Fruit fly (Drosophila melanogaster) whole organism, embryonic: ENCODE measurements around the gene Cyp4g15.
A peak's percentile ranks its signal among the peaks of the same experiment; 100 is the strongest.

Source experiments
- Awh ChIP-seq: fragments of 200-800 bp; sonication (Bioruptor generic); IDR thresholded peaks from 2 replicates; pipeline ENCODE4, ENCODE4 v1.3.6; 2022; ENCODE audit warnings: missing biosample characterization, missing genetic modification characterization
- B-H2 ChIP-seq: fragments of 200-800 bp; sonication (Bioruptor generic); optimal IDR thresholded peaks from 2 replicates; lab custom pipeline; 2018; ENCODE audit warnings: missing biosample characterization, mild to moderate bottlenecking, missing genetic modification characterization
- BEAF-32 ChIP-seq: fragments of 200-800 bp; sonication (Bioruptor generic); optimal IDR thresholded peaks from 3 replicates; lab custom pipeline; 2017; ENCODE audit warnings: missing biosample characterization, missing genetic modification characterization, mild to moderate bottlenecking, moderate library complexity, missing genetic modification reagents
- Bgb ChIP-seq: fragments of 200-800 bp; sonication (Bioruptor generic); IDR thresholded peaks from 2 replicates; pipeline ENCODE4 v1.3.6; 2022; ENCODE audit warnings: missing biosample characterization, missing genetic modification characterization; ENCODE audit not compliant: partially characterized antibody
- CG1024 ChIP-seq: fragments of 200-800 bp; sonication (Bioruptor generic); IDR thresholded peaks from 2 replicates; pipeline ENCODE4 v1.3.6; 2022; ENCODE audit warnings: missing biosample characterization, missing genetic modification characterization
- CG10979 ChIP-seq: fragments of 200-800 bp; sonication (Bioruptor generic); optimal IDR thresholded peaks from 2 replicates; lab custom pipeline; 2018; ENCODE audit warnings: missing biosample characterization, mild to moderate bottlenecking, missing genetic modification characterization, moderate library complexity
- CG11456 ChIP-seq: fragments of 200-800 bp; sonication (Bioruptor generic); IDR thresholded peaks from 3 replicates; pipeline ENCODE4 v1.3.6; 2022; ENCODE audit warnings: missing biosample characterization, missing genetic modification characterization
- CG11723 ChIP-seq: fragments of 200-800 bp; sonication (Bioruptor generic); optimal IDR thresholded peaks from 2 replicates; lab custom pipeline; 2017; ENCODE audit warnings: missing biosample characterization, mild to moderate bottlenecking, missing genetic modification characterization
- CG12744 ChIP-seq: fragments of 200-800 bp; sonication (Bioruptor generic); optimal IDR thresholded peaks from 2 replicates; lab custom pipeline; 2016; ENCODE audit warnings: missing biosample characterization, missing genetic modification characterization
- CG12769 ChIP-seq: fragments of 200-800 bp; sonication (Bioruptor generic); optimal IDR thresholded peaks from 2 replicates; lab custom pipeline; 2019; ENCODE audit warnings: missing biosample characterization, mild to moderate bottlenecking, missing genetic modification characterization, moderate library complexity
- CG15011 ChIP-seq: fragments of 200-800 bp; sonication (Bioruptor generic); optimal IDR thresholded peaks from 3 replicates; lab custom pipeline; 2018; ENCODE audit warnings: missing biosample characterization, mild to moderate bottlenecking, missing genetic modification characterization
- CG17186 ChIP-seq: fragments of 200-800 bp; sonication (Bioruptor generic); optimal IDR thresholded peaks from 3 replicates; lab custom pipeline; 2017; ENCODE audit warnings: missing biosample characterization, missing genetic modification reagents, missing genetic modification characterization
- CG17328 ChIP-seq: fragments of 200-800 bp; sonication (Bioruptor generic); IDR thresholded peaks from 2 replicates; pipeline ENCODE4 v1.3.6; 2022; ENCODE audit warnings: missing biosample characterization, missing genetic modification characterization
- CG2202 ChIP-seq: fragments of 200-800 bp; sonication (Bioruptor generic); optimal IDR thresholded peaks from 2 replicates; lab custom pipeline; 2018; ENCODE audit warnings: missing biosample characterization, mild to moderate bottlenecking, missing genetic modification characterization
- CG32767 ChIP-seq: fragments of 200-800 bp; sonication (Bioruptor generic); IDR thresholded peaks from 2 replicates; pipeline ENCODE4 v1.3.6; 2022; ENCODE audit warnings: missing biosample characterization, missing genetic modification characterization
- CG34224 ChIP-seq: fragments of 200-800 bp; sonication (Bioruptor generic); IDR thresholded peaks from 3 replicates; pipeline ENCODE4 v1.3.6; 2022; ENCODE audit warnings: missing biosample characterization, missing genetic modification characterization; ENCODE audit not compliant: partially characterized antibody
- CG5180 ChIP-seq: fragments of 200-800 bp; sonication (Bioruptor generic); optimal IDR thresholded peaks from 3 replicates; lab custom pipeline; 2017; ENCODE audit warnings: missing biosample characterization, missing genetic modification characterization, mild to moderate bottlenecking, moderate library complexity, missing genetic modification reagents
- CG6654 ChIP-seq: fragments of 200-800 bp; sonication (Bioruptor generic); optimal IDR thresholded peaks from 2 replicates; lab custom pipeline; 2017; ENCODE audit warnings: missing biosample characterization, mild to moderate bottlenecking, missing genetic modification characterization
- CG9797 ChIP-seq: fragments of 200-800 bp; sonication (Bioruptor generic); optimal IDR thresholded peaks from 3 replicates; lab custom pipeline; 2018; ENCODE audit warnings: missing biosample characterization, mild to moderate bottlenecking, missing genetic modification characterization
- CG9817 ChIP-seq: fragments of 200-800 bp; sonication (Bioruptor generic); optimal IDR thresholded peaks from 2 replicates; lab custom pipeline; 2018; ENCODE audit warnings: missing biosample characterization, mild to moderate bottlenecking, missing genetic modification characterization, moderate library complexity
- Dip2 ChIP-seq: fragments of 200-800 bp; sonication (Bioruptor generic); IDR thresholded peaks from 2 replicates; pipeline ENCODE4 v1.3.6; 2022; ENCODE audit warnings: missing biosample characterization, missing genetic modification characterization
- E2f1 ChIP-seq: fragments of 200-800 bp; sonication (Bioruptor generic); IDR thresholded peaks from 2 replicates; pipeline ENCODE4 v1.3.6; 2022; ENCODE audit warnings: missing biosample characterization, missing genetic modification characterization
- Ets97D ChIP-seq: fragments of 200-800 bp; sonication (Bioruptor generic); optimal IDR thresholded peaks from 3 replicates; lab custom pipeline; 2016; ENCODE audit warnings: missing biosample characterization, missing genetic modification characterization
- HLH4C ChIP-seq: fragments of 200-800 bp; sonication (Bioruptor generic); IDR thresholded peaks from 3 replicates; pipeline ENCODE4 v1.3.6; 2022; ENCODE audit warnings: missing biosample characterization, missing genetic modification characterization; ENCODE audit not compliant: partially characterized antibody
- HLHmδ ChIP-seq: fragments of 200-800 bp; sonication (Bioruptor generic); optimal IDR thresholded peaks from 2 replicates; lab custom pipeline; 2018; ENCODE audit warnings: missing biosample characterization, mild to moderate bottlenecking, missing genetic modification characterization, moderate library complexity
- Hmx ChIP-seq: fragments of 200-800 bp; sonication (Bioruptor generic); optimal IDR thresholded peaks from 2 replicates; lab custom pipeline; 2016; ENCODE audit warnings: missing biosample characterization, missing genetic modification characterization
- Hr3 ChIP-seq: fragments of 200-800 bp; sonication (Bioruptor generic); optimal IDR thresholded peaks from 3 replicates; lab custom pipeline; 2016; ENCODE audit warnings: missing biosample characterization, missing genetic modification characterization
- Hr78 ChIP-seq, 2 experiments: fragments of 200-800 bp in 1 of 2; fragments of >200 bp in 1 of 2; sonication (Bioruptor generic) in 1 of 2; optimal IDR thresholded peaks; 2 replicates each; lab custom pipeline; 2017 to 2019; ENCODE audit warnings: missing biosample characterization in 2 of 2, missing genetic modification characterization in 2 of 2, mild to moderate bottlenecking in 1 of 2, moderate library complexity in 1 of 2
- MBD-R2 ChIP-seq: fragments of 200-800 bp; sonication (Bioruptor generic); IDR thresholded peaks from 2 replicates; pipeline ENCODE4 v1.3.6; 2022; ENCODE audit warnings: missing biosample characterization, missing genetic modification characterization
- Sin3A ChIP-seq: fragments of >200 bp; optimal IDR thresholded peaks from 2 replicates; lab custom pipeline; 2018
- Spps ChIP-seq: fragments of 200-800 bp; sonication (Bioruptor generic); optimal IDR thresholded peaks from 2 replicates; lab custom pipeline; 2018; ENCODE audit warnings: missing biosample characterization, mild to moderate bottlenecking, missing genetic modification characterization
- TFAM ChIP-seq: fragments of 200-800 bp; sonication (Bioruptor generic); optimal IDR thresholded peaks from 2 replicates; lab custom pipeline; 2017; ENCODE audit warnings: missing biosample characterization, missing genetic modification characterization, inconsistent platforms
- YL-1 ChIP-seq: fragments of 200-800 bp; sonication (Bioruptor generic); optimal IDR thresholded peaks from 3 replicates; lab custom pipeline; 2017; ENCODE audit warnings: missing biosample characterization, mild to moderate bottlenecking, missing genetic modification characterization
- da ChIP-seq: fragments of 200-800 bp; sonication (Bioruptor generic); optimal IDR thresholded peaks from 2 replicates; lab custom pipeline; 2016; ENCODE audit warnings: missing biosample characterization, missing genetic modification characterization
- esg ChIP-seq: fragments of 200-800 bp; sonication (Bioruptor generic); conservative IDR thresholded peaks from 2 replicates; pipeline ENCODE4 v1.3.6; 2022; ENCODE audit warnings: missing biosample characterization, missing genetic modification characterization
- eve ChIP-seq, 2 experiments: fragments of >200 bp; optimal IDR thresholded peaks; 2 replicates each; lab custom pipeline; 2017; ENCODE audit warnings: missing biosample characterization in 2 of 2, missing genetic modification characterization in 2 of 2
- fd96Cb ChIP-seq: fragments of 200-800 bp; sonication (Bioruptor generic); optimal IDR thresholded peaks from 2 replicates; lab custom pipeline; 2018; ENCODE audit warnings: missing biosample characterization, mild to moderate bottlenecking, missing genetic modification characterization, moderate library complexity
- ham ChIP-seq: fragments of 200-800 bp; sonication (Bioruptor generic); IDR thresholded peaks from 2 replicates; pipeline ENCODE4 v1.3.6; 2022; ENCODE audit warnings: missing biosample characterization, missing genetic modification characterization
- kah ChIP-seq: fragments of 200-800 bp; sonication (Bioruptor generic); optimal IDR thresholded peaks from 2 replicates; lab custom pipeline; 2018; ENCODE audit warnings: missing biosample characterization, mild to moderate bottlenecking, missing genetic modification characterization
- nmo ChIP-seq: fragments of 200-800 bp; sonication (Bioruptor generic); optimal IDR thresholded peaks from 2 replicates; lab custom pipeline; 2018; ENCODE audit warnings: missing biosample characterization, mild to moderate bottlenecking, missing genetic modification characterization, moderate library complexity
- p53 ChIP-seq: fragments of 200-800 bp; sonication (Bioruptor generic); optimal IDR thresholded peaks from 2 replicates; lab custom pipeline; 2016; ENCODE audit warnings: missing biosample characterization, missing genetic modification characterization
- row ChIP-seq: fragments of 200-800 bp; sonication (Bioruptor generic); IDR thresholded peaks from 3 replicates; pipeline ENCODE4 v1.3.6; 2022; ENCODE audit warnings: missing biosample characterization, missing genetic modification characterization
- sens-2 ChIP-seq: fragments of 200-800 bp; sonication (Bioruptor generic); IDR thresholded peaks from 2 replicates; pipeline ENCODE4 v1.3.6; 2022; ENCODE audit warnings: missing biosample characterization, missing genetic modification characterization
- slbo ChIP-seq: fragments of 200-800 bp; sonication (Bioruptor generic); IDR thresholded peaks from 2 replicates; pipeline ENCODE4 v1.3.6; 2022; ENCODE audit warnings: missing biosample characterization, missing genetic modification characterization
- tgo ChIP-seq: fragments of 200-800 bp; sonication (Bioruptor generic); IDR thresholded peaks from 3 replicates; pipeline ENCODE4 v1.3.6; 2022; ENCODE audit warnings: missing biosample characterization, missing genetic modification characterization
- tio ChIP-seq: fragments of 200-800 bp; sonication (Bioruptor generic); optimal IDR thresholded peaks from 2 replicates; lab custom pipeline; 2017; ENCODE audit warnings: missing biosample characterization, missing genetic modification characterization, inconsistent platforms
- trem ChIP-seq: fragments of 200-800 bp; optimal IDR thresholded peaks from 3 replicates; lab custom pipeline; 2019; ENCODE audit warnings: missing biosample characterization, mild to moderate bottlenecking, missing genetic modification characterization, moderate library complexity
- tup ChIP-seq: fragments of 200-800 bp; sonication (Bioruptor generic); optimal IDR thresholded peaks from 2 replicates; lab custom pipeline; 2016; ENCODE audit warnings: missing biosample characterization, mild to moderate bottlenecking, missing genetic modification characterization, moderate library complexity
- wor ChIP-seq: fragments of 200-800 bp; sonication (Bioruptor generic); IDR thresholded peaks from 2 replicates; pipeline ENCODE4 v1.3.6; 2022; ENCODE audit warnings: missing biosample characterization, missing genetic modification characterization
- yki ChIP-seq: fragments of >200 bp; optimal IDR thresholded peaks from 3 replicates; lab custom pipeline; 2018
- zf30C ChIP-seq: fragments of 200-800 bp; sonication (Bioruptor generic); optimal IDR thresholded peaks from 3 replicates; lab custom pipeline; 2018; ENCODE audit warnings: missing biosample characterization, mild to moderate bottlenecking, missing genetic modification characterization

Cyp4g15 gene

dm6 chrX:11494731-11495277 is 17.9 kb downstream of the Cyp4g15 start (continued):
- peak in 1 of 2 experiments; percentile 52 for TF ChIP-seq Hr78 (GFP tag; optimal IDR thresholded peaks at IDR 0.05; lab: Kevin White, UChicago)
- TF ChIP-seq CG34224 (GFP tag; lab: Robert Waterston, UW): no peak
- TF ChIP-seq HLH4C (GFP tag; lab: Robert Waterston, UW): no peak
- peak; percentile 91 for TF ChIP-seq CG10979 (tag; lab: Kevin White, UChicago)
- TF ChIP-seq CG15011 (GFP tag; lab: Kevin White, UChicago): peak; percentile 21
- peak; percentile 7 for TF ChIP-seq CG9797
- TF ChIP-seq CG11723: peak; percentile 60
- no peak for TF ChIP-seq Dip2 (GFP tag; lab: Robert Waterston, UW)
- peak; percentile 11 for TF ChIP-seq Ets97D (GFP tag; lab: Kevin White, UChicago)
- TF ChIP-seq fd96Cb (tag; lab: Kevin White, UChicago): peak; percentile 85
- no peak for TF ChIP-seq p53
- no peak for TF ChIP-seq CG11456 (GFP tag; lab: Robert Waterston, UW)
- no peak for TF ChIP-seq da (GFP tag; lab: Kevin White, UChicago)
- 0 out of 2 replicates have a peak, but pooled peaks have one; percentile 33 for TF ChIP-seq E2f1 (GFP tag; lab: Robert Waterston, UW)
- TF ChIP-seq CG17186: peak; percentile 47
- no peak for TF ChIP-seq tup (GFP tag; lab: Kevin White, UChicago)
- TF ChIP-seq row (GFP tag; lab: Robert Waterston, UW): peak; percentile 71
- peak; percentile 54 for TF ChIP-seq slbo (GFP tag; lab: Robert Waterston, UW)
- peak in 1 of 2 experiments; percentile 97 for TF ChIP-seq eve (GFP tag; optimal IDR thresholded peaks at IDR 0.05; lab: Kevin White, UChicago)
- no peak for TF ChIP-seq Sin3A (lab: Kevin White, UChicago)
- peak; percentile 45 for TF ChIP-seq kah (GFP tag; lab: Kevin White, UChicago)
- TF ChIP-seq CG12769: peak; percentile 55
- TF ChIP-seq HLHmδ: no peak
- TF ChIP-seq Bgb: no peak
- peak; percentile 80 for TF ChIP-seq CG2202 (tag; lab: Kevin White, UChicago)
- no peak for TF ChIP-seq Hmx (GFP tag; lab: Kevin White, UChicago)
- TF ChIP-seq sens-2: no peak; the same call in 1 of the 2 replicates
- TF ChIP-seq CG6654: peak; percentile 29
- peak; percentile 71 for TF ChIP-seq CG17328 (GFP tag; lab: Robert Waterston, UW)
- no peak for TF ChIP-seq TFAM (GFP tag; lab: Kevin White, UChicago)
- TF ChIP-seq CG5180: peak; percentile 26
- TF ChIP-seq yki: no peak
- TF ChIP-seq MBD-R2: no peak
- peak; percentile 71 for TF ChIP-seq tio (GFP tag; lab: Kevin White, UChicago)
- TF ChIP-seq nmo (GFP tag; lab: Kevin White, UChicago): peak; percentile 87
- peak; percentile 67 for TF ChIP-seq wor (GFP tag; lab: Robert Waterston, UW)
- TF ChIP-seq CG1024: no peak
- peak; percentile 46; the same call in 1 of the 3 replicates for TF ChIP-seq tgo (GFP tag; lab: Robert Waterston, UW)
- TF ChIP-seq esg: peak; percentile 55
- no peak for TF ChIP-seq BEAF-32 (GFP tag; lab: Kevin White, UChicago)
- TF ChIP-seq YL-1 (GFP tag; lab: Kevin White, UChicago): peak; percentile 20
- TF ChIP-seq Spps: peak; percentile 75
- TF ChIP-seq B-H2 (GFP tag; lab: Kevin White, UChicago): no peak
- TF ChIP-seq CG9817 (tag; lab: Kevin White, UChicago): peak; percentile 39
- no peak for TF ChIP-seq Awh
- peak; percentile 65; the same call in 1 of the 2 replicates for TF ChIP-seq CG32767
- no peak for TF ChIP-seq zf30C (GFP tag; lab: Kevin White, UChicago)
- TF ChIP-seq ham: no peak
- no peak for TF ChIP-seq CG12744 (GFP tag; lab: Kevin White, UChicago)
- peak; percentile 58 for TF ChIP-seq Hr3 (GFP tag; lab: Kevin White, UChicago)
- peak; percentile 72 for TF ChIP-seq trem (tag; lab: Kevin White, UChicago)
